Fruit fly (Drosophila melanogaster) whole organism, prepupa: ENCODE measurements around the gene CG17261.

Experiments used
- CG15336 ChIP-seq: fragments of 200-800 bp; sonication (Bioruptor generic); IDR thresholded peaks from 2 replicates; pipeline ENCODE4 v1.3.6; 2022; ENCODE audit warnings: missing biosample characterization, missing genetic modification characterization
- CG4318 ChIP-seq: fragments of 200-800 bp; sonication (Bioruptor generic); optimal IDR thresholded peaks from 3 replicates; lab custom pipeline; 2017; ENCODE audit warnings: missing biosample characterization, mild to moderate bottlenecking, missing genetic modification characterization
- OdsH ChIP-seq: fragments of 200-800 bp; sonication (Bioruptor generic); optimal IDR thresholded peaks from 3 replicates; lab custom pipeline; 2016; ENCODE audit warnings: missing biosample characterization, missing genetic modification characterization
- Smox ChIP-seq: fragments of 200-800 bp; sonication (Bioruptor generic); optimal IDR thresholded peaks from 3 replicates; lab custom pipeline; 2016; ENCODE audit warnings: missing biosample characterization, missing genetic modification characterization
- Sox102F ChIP-seq: fragments of 200-800 bp; sonication (Bioruptor generic); optimal IDR thresholded peaks from 2 replicates; lab custom pipeline; 2016; ENCODE audit warnings: missing biosample characterization, mild to moderate bottlenecking, missing genetic modification characterization
- cyc ChIP-seq: fragments of 200-800 bp; sonication (Bioruptor generic); optimal IDR thresholded peaks from 3 replicates; lab custom pipeline; 2016; ENCODE audit warnings: missing biosample characterization, missing genetic modification characterization
- fd85E ChIP-seq: fragments of 200-800 bp; sonication (Bioruptor generic); optimal IDR thresholded peaks from 3 replicates; lab custom pipeline; 2016; ENCODE audit warnings: missing biosample characterization, missing genetic modification characterization
- vri ChIP-seq: fragments of 200-800 bp; sonication (Bioruptor generic); optimal IDR thresholded peaks from 3 replicates; lab custom pipeline; 2016; ENCODE audit warnings: missing biosample characterization, mild to moderate bottlenecking, missing genetic modification characterization

DNA sequence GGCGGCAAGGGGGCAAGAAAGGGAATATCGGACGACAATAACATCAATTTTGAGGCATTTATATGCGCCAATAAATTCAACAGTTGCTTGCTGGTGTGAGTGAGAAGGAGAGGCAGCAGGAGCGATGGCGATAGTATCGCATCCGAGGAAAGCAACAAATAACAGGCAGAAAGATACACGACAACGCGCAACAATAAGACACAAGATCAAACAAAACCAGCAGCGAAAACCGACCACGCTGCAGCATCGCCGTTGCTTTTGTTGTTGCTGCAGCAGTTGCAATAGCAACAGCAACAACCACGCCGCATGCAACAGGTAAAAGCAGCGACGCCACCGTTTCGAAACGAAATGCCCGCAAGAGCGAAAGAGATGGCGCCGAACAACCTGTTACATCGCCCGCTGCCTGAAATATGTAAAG is 41.8 kb upstream of the CG17261 start:
- TF ChIP-seq vri (no peak), Smox (no peak), cyc (GFP tag; lab: Kevin White, UChicago) (no peak), fd85E (GFP tag; lab: Kevin White, UChicago) (no peak), CG4318 (GFP tag; lab: Kevin White, UChicago) (no peak), Sox102F (no peak), CG15336 (GFP tag; lab: Robert Waterston, UW) (no peak), OdsH (GFP tag; lab: Kevin White, UChicago) (no peak)
